Fruit fly (Drosophila melanogaster) whole organism, embryonic: ENCODE measurements around the gene CSN1b.

Experiments
- CG10321 ChIP-seq: fragments of 200-800 bp; sonication (Bioruptor generic); IDR thresholded peaks from 2 replicates; pipeline ENCODE4 v1.3.6; 2022; ENCODE audit warnings: missing biosample characterization, missing genetic modification characterization
- CG11093 ChIP-seq: fragments of 200-800 bp; sonication (Bioruptor generic); IDR thresholded peaks from 3 replicates; pipeline ENCODE4 v1.3.6; 2022; ENCODE audit warnings: missing biosample characterization, missing genetic modification characterization
- CG11247 ChIP-seq: fragments of 200-800 bp; sonication (Bioruptor generic); IDR thresholded peaks from 2 replicates; pipeline ENCODE4 v1.3.6; 2022; ENCODE audit warnings: missing biosample characterization, missing genetic modification characterization
- CG12744 ChIP-seq: fragments of 200-800 bp; sonication (Bioruptor generic); optimal IDR thresholded peaks from 2 replicates; lab custom pipeline; 2016; ENCODE audit warnings: missing biosample characterization, missing genetic modification characterization
- CG14050 ChIP-seq: fragments of 200-800 bp; sonication (Bioruptor generic); IDR thresholded peaks from 3 replicates; pipeline ENCODE4 v1.3.6; 2022; ENCODE audit warnings: missing biosample characterization, missing genetic modification characterization
- CG15514 ChIP-seq: fragments of 200-800 bp; sonication (Bioruptor generic); optimal IDR thresholded peaks from 3 replicates; lab custom pipeline; 2017; ENCODE audit warnings: missing biosample characterization, missing genetic modification characterization, mild to moderate bottlenecking, moderate library complexity, missing genetic modification reagents
- CG15601 ChIP-seq: fragments of 200-800 bp; sonication (Bioruptor generic); optimal IDR thresholded peaks from 3 replicates; lab custom pipeline; 2019; ENCODE audit warnings: missing biosample characterization, mild to moderate bottlenecking, missing genetic modification characterization, moderate library complexity
- CG1603 ChIP-seq: fragments of 200-800 bp; sonication (Bioruptor generic); optimal IDR thresholded peaks from 2 replicates; lab custom pipeline; 2019; ENCODE audit warnings: missing biosample characterization, mild to moderate bottlenecking, missing genetic modification characterization, moderate library complexity
- CG16813 ChIP-seq: fragments of 200-800 bp; sonication (Bioruptor generic); IDR thresholded peaks from 3 replicates; pipeline ENCODE4 v1.3.6; 2022; ENCODE audit warnings: missing biosample characterization, missing genetic modification characterization; ENCODE audit not compliant: partially characterized antibody
- CG2712 ChIP-seq: fragments of 200-800 bp; optimal IDR thresholded peaks from 3 replicates; lab custom pipeline; 2019; ENCODE audit warnings: missing biosample characterization, mild to moderate bottlenecking, missing genetic modification characterization, moderate library complexity
- CG3065 ChIP-seq: fragments of 200-800 bp; sonication (Bioruptor generic); optimal IDR thresholded peaks from 2 replicates; lab custom pipeline; 2016; ENCODE audit warnings: missing biosample characterization, missing genetic modification characterization
- CG3995 ChIP-seq: fragments of 200-800 bp; sonication (Bioruptor generic); optimal IDR thresholded peaks from 3 replicates; lab custom pipeline; 2016; ENCODE audit warnings: missing biosample characterization, missing genetic modification characterization
- CG4282 ChIP-seq: fragments of 200-800 bp; sonication (Bioruptor generic); optimal IDR thresholded peaks from 2 replicates; lab custom pipeline; 2016; ENCODE audit warnings: missing biosample characterization, missing genetic modification characterization
- CG5245 ChIP-seq: fragments of 200-800 bp; sonication (Bioruptor generic); optimal IDR thresholded peaks from 3 replicates; lab custom pipeline; 2016; ENCODE audit warnings: missing biosample characterization, missing genetic modification characterization
- CG6689 ChIP-seq: fragments of 200-800 bp; sonication (Bioruptor generic); IDR thresholded peaks from 2 replicates; pipeline ENCODE4 v1.3.6; 2022; ENCODE audit warnings: missing biosample characterization, missing genetic modification characterization
- CG7839 ChIP-seq: fragments of 200-800 bp; sonication (Bioruptor generic); optimal IDR thresholded peaks from 3 replicates; lab custom pipeline; 2018; ENCODE audit warnings: missing biosample characterization, mild to moderate bottlenecking, missing genetic modification characterization, moderate library complexity
- CG8359 ChIP-seq: fragments of 200-800 bp; sonication (Bioruptor generic); optimal IDR thresholded peaks from 2 replicates; lab custom pipeline; 2017; ENCODE audit warnings: missing biosample characterization, mild to moderate bottlenecking, missing genetic modification characterization, borderline replicate concordance
- Doc3 ChIP-seq: fragments of 200-800 bp; sonication (Bioruptor generic); IDR thresholded peaks from 3 replicates; pipeline ENCODE4 v1.3.6; 2022; ENCODE audit warnings: missing biosample characterization, missing genetic modification characterization; ENCODE audit not compliant: partially characterized antibody
- Dp ChIP-seq: fragments of 200-800 bp; sonication (Bioruptor generic); optimal IDR thresholded peaks from 2 replicates; lab custom pipeline; 2018; ENCODE audit warnings: missing biosample characterization, mild to moderate bottlenecking, missing genetic modification characterization, moderate library complexity
- ERR ChIP-seq: fragments of 200-800 bp; sonication (Bioruptor generic); optimal IDR thresholded peaks from 2 replicates; lab custom pipeline; 2016; ENCODE audit warnings: missing biosample characterization, missing genetic modification characterization
- Elba2 ChIP-seq: fragments of 200-800 bp; sonication (Bioruptor generic); optimal IDR thresholded peaks from 3 replicates; lab custom pipeline; 2016; ENCODE audit warnings: missing biosample characterization, missing genetic modification characterization
- Ets65A ChIP-seq: fragments of 200-800 bp; sonication (Bioruptor generic); peaks from one replicate; lab custom pipeline; 2016; ENCODE audit warnings: missing biosample characterization, missing genetic modification characterization
- Fer3 ChIP-seq: fragments of 200-800 bp; sonication (Bioruptor generic); optimal IDR thresholded peaks from 2 replicates; lab custom pipeline; 2018; ENCODE audit warnings: missing biosample characterization, mild to moderate bottlenecking, missing genetic modification characterization, moderate library complexity
- Gug ChIP-seq: fragments of 200-800 bp; sonication (Bioruptor generic); IDR thresholded peaks from 4 replicates; pipeline ENCODE4 v1.3.6; 2022; ENCODE audit warnings: missing biosample characterization, missing genetic modification characterization
- Hand ChIP-seq: fragments of 200-800 bp; sonication (Bioruptor generic); optimal IDR thresholded peaks from 2 replicates; lab custom pipeline; 2017; ENCODE audit warnings: mild to moderate bottlenecking, missing biosample characterization, missing genetic modification reagents, missing genetic modification characterization
- Hmx ChIP-seq: fragments of 200-800 bp; sonication (Bioruptor generic); optimal IDR thresholded peaks from 2 replicates; lab custom pipeline; 2016; ENCODE audit warnings: missing biosample characterization, missing genetic modification characterization
- Jarid2 ChIP-seq: fragments of 200-800 bp; sonication (Bioruptor generic); optimal IDR thresholded peaks from 3 replicates; lab custom pipeline; 2017; ENCODE audit warnings: mild to moderate bottlenecking, missing biosample characterization, missing genetic modification reagents, missing genetic modification characterization
- MESR4 ChIP-seq: fragments of 200-800 bp; sonication (Bioruptor generic); optimal IDR thresholded peaks from 2 replicates; lab custom pipeline; 2018; ENCODE audit warnings: missing biosample characterization, mild to moderate bottlenecking, missing genetic modification characterization, moderate library complexity
- NK7.1 ChIP-seq: fragments of 200-800 bp; sonication (Bioruptor generic); optimal IDR thresholded peaks from 3 replicates; lab custom pipeline; 2016; ENCODE audit warnings: missing biosample characterization, missing genetic modification characterization
- Optix ChIP-seq: fragments of 200-800 bp; sonication (Bioruptor generic); IDR thresholded peaks from 3 replicates; pipeline ENCODE4 v1.3.6; 2022; ENCODE audit warnings: missing biosample characterization, missing genetic modification characterization
- YL-1 ChIP-seq: fragments of 200-800 bp; sonication (Bioruptor generic); optimal IDR thresholded peaks from 3 replicates; lab custom pipeline; 2017; ENCODE audit warnings: missing biosample characterization, mild to moderate bottlenecking, missing genetic modification characterization
- aop ChIP-seq: fragments of 200-800 bp; sonication (Bioruptor generic); IDR thresholded peaks from 2 replicates; pipeline ENCODE4 v1.3.6; 2022; ENCODE audit warnings: missing biosample characterization, missing genetic modification characterization
- ash1 ChIP-seq: fragments of 200-800 bp; sonication (Bioruptor generic); optimal IDR thresholded peaks from 2 replicates; lab custom pipeline; 2018; ENCODE audit warnings: missing biosample characterization, mild to moderate bottlenecking, missing genetic modification characterization
- bigmax ChIP-seq: fragments of 200-800 bp; sonication (Bioruptor generic); optimal IDR thresholded peaks from 2 replicates; lab custom pipeline; 2018; ENCODE audit warnings: missing biosample characterization, mild to moderate bottlenecking, missing genetic modification characterization
- cato ChIP-seq: fragments of 200-800 bp; sonication (Bioruptor generic); optimal IDR thresholded peaks from 2 replicates; lab custom pipeline; 2016; ENCODE audit warnings: missing biosample characterization, missing genetic modification characterization, borderline replicate concordance
- ems ChIP-seq: fragments of 200-800 bp; sonication (Bioruptor generic); optimal IDR thresholded peaks from 3 replicates; lab custom pipeline; 2016; ENCODE audit warnings: missing biosample characterization, missing genetic modification characterization
- fd96Cb ChIP-seq: fragments of 200-800 bp; sonication (Bioruptor generic); optimal IDR thresholded peaks from 2 replicates; lab custom pipeline; 2018; ENCODE audit warnings: missing biosample characterization, mild to moderate bottlenecking, missing genetic modification characterization, moderate library complexity
- gsb ChIP-seq: fragments of 200-800 bp; sonication (Bioruptor generic); IDR thresholded peaks from 2 replicates; pipeline ENCODE4 v1.3.6; 2022; ENCODE audit warnings: missing biosample characterization, missing genetic modification characterization
- lab ChIP-seq: fragments of 200-800 bp; sonication (Bioruptor generic); optimal IDR thresholded peaks from 3 replicates; lab custom pipeline; 2017; ENCODE audit warnings: missing biosample characterization, missing genetic modification characterization, mild to moderate bottlenecking, moderate library complexity, missing genetic modification reagents
- luna ChIP-seq: fragments of 200-800 bp; sonication (Bioruptor generic); optimal IDR thresholded peaks from 2 replicates; lab custom pipeline; 2016; ENCODE audit warnings: missing biosample characterization, missing genetic modification characterization
- mam ChIP-seq: fragments of 200-800 bp; sonication (Bioruptor generic); optimal IDR thresholded peaks from 3 replicates; lab custom pipeline; 2016; ENCODE audit warnings: missing biosample characterization, missing genetic modification characterization
- nerfin-1 ChIP-seq: fragments of 200-800 bp; sonication (Bioruptor generic); optimal IDR thresholded peaks from 3 replicates; lab custom pipeline; 2019; ENCODE audit warnings: missing biosample characterization, mild to moderate bottlenecking, missing genetic modification characterization, moderate library complexity
- ro ChIP-seq: fragments of 200-800 bp; sonication (Bioruptor generic); IDR thresholded peaks from 2 replicates; pipeline ENCODE4 v1.3.6; 2022; ENCODE audit warnings: missing biosample characterization, missing genetic modification characterization
- sna ChIP-seq: fragments of 200-800 bp; sonication (Bioruptor generic); IDR thresholded peaks from 2 replicates; pipeline ENCODE4 v1.3.6; 2022; ENCODE audit warnings: missing biosample characterization, missing genetic modification characterization; ENCODE audit not compliant: partially characterized antibody
- sr ChIP-seq: fragments of 200-800 bp; sonication (Bioruptor generic); IDR thresholded peaks from 3 replicates; pipeline ENCODE4 v1.3.6; 2022; ENCODE audit warnings: missing biosample characterization, missing genetic modification characterization
- stc ChIP-seq: fragments of 200-800 bp; sonication (Bioruptor generic); IDR thresholded peaks from 2 replicates; pipeline ENCODE4 v1.3.6; 2022; ENCODE audit warnings: missing biosample characterization, missing genetic modification characterization
- tna ChIP-seq: fragments of 200-800 bp; sonication (Bioruptor generic); IDR thresholded peaks from 2 replicates; pipeline ENCODE4 v1.3.6; 2022; ENCODE audit warnings: missing biosample characterization, missing genetic modification characterization; ENCODE audit not compliant: partially characterized antibody
- twi ChIP-seq: fragments of 200-800 bp; optimal IDR thresholded peaks from 2 replicates; lab custom pipeline; 2019; ENCODE audit warnings: missing biosample characterization, mild to moderate bottlenecking, missing genetic modification characterization, moderate library complexity
- vfl ChIP-seq: fragments of 200-800 bp; sonication (Bioruptor generic); optimal IDR thresholded peaks from 2 replicates; lab custom pipeline; 2016; ENCODE audit warnings: missing biosample characterization, missing genetic modification characterization
- wdn ChIP-seq: fragments of 200-800 bp; sonication (Bioruptor generic); IDR thresholded peaks from 2 replicates; pipeline ENCODE4 v1.3.6; 2022; ENCODE audit warnings: missing biosample characterization, missing genetic modification characterization
- wek ChIP-seq: fragments of 200-800 bp; sonication (Bioruptor generic); optimal IDR thresholded peaks from 3 replicates; lab custom pipeline; 2018; ENCODE audit warnings: missing biosample characterization, mild to moderate bottlenecking, missing genetic modification characterization, moderate library complexity
- zfh2 ChIP-seq: fragments of 200-800 bp; sonication (Bioruptor generic); optimal IDR thresholded peaks from 2 replicates; lab custom pipeline; 2016; ENCODE audit warnings: missing biosample characterization, missing genetic modification characterization

The CSN1b gene

DNA sequence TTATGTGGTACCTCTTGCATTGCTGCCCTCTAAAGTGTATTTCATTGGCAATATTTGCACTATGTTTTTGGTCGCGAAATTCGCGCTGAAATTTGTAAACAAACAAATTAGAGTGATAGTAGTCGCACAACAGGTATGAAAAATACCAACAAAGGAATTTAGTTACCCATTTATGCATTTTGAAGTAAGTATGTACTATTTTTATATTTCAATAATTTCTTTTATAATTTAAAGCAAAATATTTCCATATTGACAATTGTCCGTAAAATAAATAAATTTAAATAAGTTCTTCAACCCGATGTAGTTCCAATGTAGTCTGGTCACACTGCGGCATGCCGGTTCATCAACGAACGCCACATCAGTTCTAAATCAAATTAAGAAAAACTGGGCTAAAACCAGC lies 32.3 kb downstream of the CSN1b start, which contains the start of the genes Rad9 and Uggt (continued):
- TF ChIP-seq CG5245 (GFP tag; lab: Kevin White, UChicago) (no peak), Optix (no peak), CG11247 (GFP tag; lab: Robert Waterston, UW) (no peak), Gug (no peak), stc (GFP tag; lab: Robert Waterston, UW) (no peak), YL-1 (GFP tag; lab: Kevin White, UChicago) (peak; percentile 22), CG6689 (GFP tag; lab: Robert Waterston, UW) (0 out of 2 replicates have a peak, but pooled peaks have one; percentile 15), aop (no peak), MESR4 (peak; percentile 28), twi (tag; lab: Kevin White, UChicago) (no peak), lab (GFP tag; lab: Kevin White, UChicago) (no peak), sr (GFP tag; lab: Robert Waterston, UW) (no peak), Dp (GFP tag; lab: Kevin White, UChicago) (peak; percentile 58), tna (no peak), zfh2 (no peak), Hmx (GFP tag; lab: Kevin White, UChicago) (no peak), Ets65A (no peak), vfl (no peak), CG2712 (tag; lab: Kevin White, UChicago) (peak; percentile 56), gsb (GFP tag; lab: Robert Waterston, UW) (no peak), mam (GFP tag; lab: Kevin White, UChicago) (no peak), wek (no peak), CG15601 (tag; lab: Kevin White, UChicago) (no peak), NK7.1 (GFP tag; lab: Kevin White, UChicago) (no peak), CG14050 (GFP tag; lab: Robert Waterston, UW) (no peak), ems (GFP tag; lab: Kevin White, UChicago) (no peak), sna (peak; percentile 56; the same call in 1 of the 2 replicates), CG3065 (no peak), CG3995 (GFP tag; lab: Kevin White, UChicago) (no peak), CG1603 (tag; lab: Kevin White, UChicago) (no peak), Jarid2 (no peak), Fer3 (tag; lab: Kevin White, UChicago) (no peak), ro (GFP tag; lab: Robert Waterston, UW) (no peak), CG15514 (GFP tag; lab: Kevin White, UChicago) (peak; percentile 92), CG8359 (GFP tag; lab: Kevin White, UChicago) (no peak), Doc3 (GFP tag; lab: Robert Waterston, UW) (0 out of 3 replicates have a peak, but pooled peaks have one; percentile 45), luna (GFP tag; lab: Kevin White, UChicago) (no peak), fd96Cb (tag; lab: Kevin White, UChicago) (no peak), CG12744 (no peak), ash1 (GFP tag; lab: Kevin White, UChicago) (no peak), CG11093 (no peak), CG16813 (GFP tag; lab: Robert Waterston, UW) (no peak), CG10321 (GFP tag; lab: Robert Waterston, UW) (no peak), CG7839 (no peak), cato (GFP tag; lab: Kevin White, UChicago) (no peak), wdn (GFP tag; lab: Robert Waterston, UW) (no peak), ERR (GFP tag; lab: Kevin White, UChicago) (no peak), CG4282 (GFP tag; lab: Kevin White, UChicago) (no peak), Hand (GFP tag; lab: Kevin White, UChicago) (no peak), bigmax (GFP tag; lab: Kevin White, UChicago) (no peak), Elba2 (GFP tag; lab: Kevin White, UChicago) (no peak), nerfin-1 (peak; percentile 27)
